Fruit fly (Drosophila melanogaster) whole organism, embryonic: ENCODE results near the gene CG34290.
A peak's percentile ranks its signal among the peaks of the same experiment; 100 is the strongest.

Experiments
- Bdp1 ChIP-seq: fragments of 200-800 bp; sonication (Bioruptor generic); optimal IDR thresholded peaks from 3 replicates; lab custom pipeline; 2016; ENCODE audit warnings: missing biosample characterization, missing genetic modification characterization
- Bteb2 ChIP-seq: fragments of 200-800 bp; sonication (Bioruptor generic); optimal IDR thresholded peaks from 2 replicates; lab custom pipeline; 2016; ENCODE audit warnings: missing biosample characterization, missing genetic modification characterization
- CG10543 ChIP-seq: fragments of 200-800 bp; sonication (Bioruptor generic); optimal IDR thresholded peaks from 3 replicates; lab custom pipeline; 2017; ENCODE audit warnings: missing biosample characterization, mild to moderate bottlenecking, missing genetic modification characterization, moderate library complexity
- CG12299 ChIP-seq: fragments of 200-800 bp; sonication (Bioruptor generic); optimal IDR thresholded peaks from 2 replicates; lab custom pipeline; 2018; ENCODE audit warnings: missing biosample characterization, mild to moderate bottlenecking, missing genetic modification characterization
- CG12391 ChIP-seq: fragments of 200-800 bp; sonication (Bioruptor generic); optimal IDR thresholded peaks from 3 replicates; lab custom pipeline; 2018; ENCODE audit warnings: missing biosample characterization, mild to moderate bottlenecking, missing genetic modification characterization, moderate library complexity
- CG12659 ChIP-seq: fragments of 200-800 bp; sonication (Bioruptor generic); optimal IDR thresholded peaks from 3 replicates; lab custom pipeline; 2017; ENCODE audit warnings: mild to moderate bottlenecking, missing biosample characterization, missing genetic modification reagents, missing genetic modification characterization
- CG13287 ChIP-seq: fragments of 200-800 bp; sonication (Bioruptor generic); IDR thresholded peaks from 2 replicates; pipeline ENCODE4 v1.3.6; 2022; ENCODE audit warnings: missing biosample characterization, missing genetic modification characterization; ENCODE audit not compliant: partially characterized antibody
- CG14710 ChIP-seq: fragments of 200-800 bp; sonication (Bioruptor generic); optimal IDR thresholded peaks from 3 replicates; lab custom pipeline; 2019; ENCODE audit warnings: missing biosample characterization, mild to moderate bottlenecking, missing genetic modification characterization, moderate library complexity
- CG14860 ChIP-seq: fragments of 200-800 bp; sonication (Bioruptor generic); IDR thresholded peaks from 3 replicates; pipeline ENCODE4 v1.3.6; 2022; ENCODE audit warnings: missing biosample characterization, missing genetic modification characterization; ENCODE audit not compliant: partially characterized antibody
- CG16813 ChIP-seq: fragments of 200-800 bp; sonication (Bioruptor generic); IDR thresholded peaks from 3 replicates; pipeline ENCODE4 v1.3.6; 2022; ENCODE audit warnings: missing biosample characterization, missing genetic modification characterization; ENCODE audit not compliant: partially characterized antibody
- CG17802 ChIP-seq: fragments of 200-800 bp; sonication (Bioruptor generic); optimal IDR thresholded peaks from 2 replicates; lab custom pipeline; 2018; ENCODE audit warnings: missing biosample characterization, mild to moderate bottlenecking, missing genetic modification characterization, moderate library complexity
- CG17829 ChIP-seq: fragments of 200-800 bp; optimal IDR thresholded peaks from 2 replicates; lab custom pipeline; 2019; ENCODE audit warnings: missing biosample characterization, mild to moderate bottlenecking, missing genetic modification characterization, moderate library complexity
- CG17912 ChIP-seq: fragments of 200-800 bp; sonication (Bioruptor generic); optimal IDR thresholded peaks from 2 replicates; lab custom pipeline; 2018; ENCODE audit warnings: missing biosample characterization, mild to moderate bottlenecking, missing genetic modification characterization
- CG1832 ChIP-seq: fragments of 200-800 bp; sonication (Bioruptor generic); optimal IDR thresholded peaks from 2 replicates; lab custom pipeline; 2017; ENCODE audit warnings: missing biosample characterization, mild to moderate bottlenecking, missing genetic modification characterization, inconsistent platforms
- CG30020 ChIP-seq: fragments of 200-800 bp; optimal IDR thresholded peaks from 2 replicates; lab custom pipeline; 2019; ENCODE audit warnings: missing biosample characterization, mild to moderate bottlenecking, missing genetic modification characterization, moderate library complexity
- CG31365 ChIP-seq: fragments of 200-800 bp; sonication (Bioruptor generic); optimal IDR thresholded peaks from 2 replicates; lab custom pipeline; 2018; ENCODE audit warnings: missing biosample characterization, mild to moderate bottlenecking, missing genetic modification characterization
- CG32767 ChIP-seq: fragments of 200-800 bp; sonication (Bioruptor generic); IDR thresholded peaks from 2 replicates; pipeline ENCODE4 v1.3.6; 2022; ENCODE audit warnings: missing biosample characterization, missing genetic modification characterization
- CG42726 ChIP-seq: fragments of 200-800 bp; sonication (Bioruptor generic); IDR thresholded peaks from 2 replicates; pipeline ENCODE4 v1.3.6; 2022; ENCODE audit warnings: missing biosample characterization, missing genetic modification characterization; ENCODE audit not compliant: partially characterized antibody
- CG4404 ChIP-seq: fragments of 200-800 bp; sonication (Bioruptor generic); IDR thresholded peaks from 2 replicates; pipeline ENCODE4 v1.3.6; 2022; ENCODE audit warnings: missing biosample characterization, missing genetic modification characterization
- CG5245 ChIP-seq: fragments of 200-800 bp; sonication (Bioruptor generic); optimal IDR thresholded peaks from 3 replicates; lab custom pipeline; 2016; ENCODE audit warnings: missing biosample characterization, missing genetic modification characterization
- CG6791 ChIP-seq: fragments of 200-800 bp; sonication (Bioruptor generic); IDR thresholded peaks from 3 replicates; pipeline ENCODE4 v1.3.6; 2022; ENCODE audit warnings: missing biosample characterization, missing genetic modification characterization; ENCODE audit not compliant: partially characterized antibody
- CG7963 ChIP-seq: fragments of 200-800 bp; sonication (Bioruptor generic); IDR thresholded peaks from 3 replicates; pipeline ENCODE4 v1.3.6; 2022; ENCODE audit warnings: missing biosample characterization, missing genetic modification characterization; ENCODE audit not compliant: partially characterized antibody
- CG8089 ChIP-seq: fragments of 200-800 bp; sonication (Bioruptor generic); optimal IDR thresholded peaks from 3 replicates; lab custom pipeline; 2016; ENCODE audit warnings: missing biosample characterization, missing genetic modification characterization
- CG8478 ChIP-seq: fragments of >200 bp; optimal IDR thresholded peaks from 2 replicates; lab custom pipeline; 2018
- Ets97D ChIP-seq: fragments of 200-800 bp; sonication (Bioruptor generic); optimal IDR thresholded peaks from 3 replicates; lab custom pipeline; 2016; ENCODE audit warnings: missing biosample characterization, missing genetic modification characterization
- Fer1 ChIP-seq: fragments of 200-800 bp; sonication (Bioruptor generic); optimal IDR thresholded peaks from 2 replicates; lab custom pipeline; 2017; ENCODE audit warnings: missing biosample characterization, mild to moderate bottlenecking, missing genetic modification characterization
- HLHmδ ChIP-seq: fragments of 200-800 bp; sonication (Bioruptor generic); optimal IDR thresholded peaks from 2 replicates; lab custom pipeline; 2018; ENCODE audit warnings: missing biosample characterization, mild to moderate bottlenecking, missing genetic modification characterization, moderate library complexity
- NK7.1 ChIP-seq: fragments of 200-800 bp; sonication (Bioruptor generic); optimal IDR thresholded peaks from 3 replicates; lab custom pipeline; 2016; ENCODE audit warnings: missing biosample characterization, missing genetic modification characterization
- Spps ChIP-seq: fragments of 200-800 bp; sonication (Bioruptor generic); optimal IDR thresholded peaks from 2 replicates; lab custom pipeline; 2018; ENCODE audit warnings: missing biosample characterization, mild to moderate bottlenecking, missing genetic modification characterization
- crc ChIP-seq: fragments of 200-800 bp; sonication (Bioruptor generic); optimal IDR thresholded peaks from 2 replicates; lab custom pipeline; 2016; ENCODE audit warnings: missing biosample characterization, missing genetic modification characterization
- dm ChIP-seq: fragments of 200-800 bp; sonication (Bioruptor generic); optimal IDR thresholded peaks from 3 replicates; lab custom pipeline; 2016; ENCODE audit warnings: missing biosample characterization, missing genetic modification characterization
- emc ChIP-seq: fragments of 200-800 bp; sonication (Bioruptor generic); optimal IDR thresholded peaks from 2 replicates; lab custom pipeline; 2016; ENCODE audit warnings: missing biosample characterization, missing genetic modification characterization
- ewg ChIP-seq: fragments of 200-800 bp; sonication (Bioruptor generic); optimal IDR thresholded peaks from 3 replicates; lab custom pipeline; 2017; ENCODE audit warnings: mild to moderate bottlenecking, missing biosample characterization, missing genetic modification reagents, missing genetic modification characterization
- exex ChIP-seq: fragments of 200-800 bp; sonication (Bioruptor generic); optimal IDR thresholded peaks from 4 replicates; lab custom pipeline; 2018; ENCODE audit warnings: missing biosample characterization, mild to moderate bottlenecking, missing genetic modification characterization, moderate library complexity
- fd102C ChIP-seq: fragments of 200-800 bp; sonication (Bioruptor generic); optimal IDR thresholded peaks from 2 replicates; lab custom pipeline; 2018; ENCODE audit warnings: missing biosample characterization, mild to moderate bottlenecking, missing genetic modification characterization, moderate library complexity
- gfzf ChIP-seq: fragments of 200-800 bp; sonication (Bioruptor generic); optimal IDR thresholded peaks from 2 replicates; lab custom pipeline; 2016; ENCODE audit warnings: missing biosample characterization, mild to moderate bottlenecking, missing genetic modification characterization, moderate library complexity
- hb ChIP-seq: fragments of 200-800 bp; sonication (Bioruptor generic); IDR thresholded peaks from 3 replicates; pipeline ENCODE4 v1.3.6; 2022; ENCODE audit warnings: missing biosample characterization, missing genetic modification characterization; ENCODE audit not compliant: partially characterized antibody
- her ChIP-seq: fragments of 200-800 bp; sonication (Bioruptor generic); optimal IDR thresholded peaks from 2 replicates; lab custom pipeline; 2016; ENCODE audit warnings: missing biosample characterization, missing genetic modification characterization
- inv ChIP-seq: fragments of 200-800 bp; sonication (Bioruptor generic); IDR thresholded peaks from 2 replicates; pipeline ENCODE4 v1.3.6; 2022; ENCODE audit warnings: missing biosample characterization, missing genetic modification characterization; ENCODE audit not compliant: partially characterized antibody
- knrl ChIP-seq: fragments of 200-800 bp; sonication (Bioruptor generic); IDR thresholded peaks from 3 replicates; pipeline ENCODE4 v1.3.6; 2022; ENCODE audit warnings: missing biosample characterization, missing genetic modification characterization; ENCODE audit not compliant: partially characterized antibody
- mam ChIP-seq: fragments of 200-800 bp; sonication (Bioruptor generic); optimal IDR thresholded peaks from 3 replicates; lab custom pipeline; 2016; ENCODE audit warnings: missing biosample characterization, missing genetic modification characterization
- mld ChIP-seq: fragments of 200-800 bp; sonication (Bioruptor generic); IDR thresholded peaks from 3 replicates; pipeline ENCODE4 v1.3.6; 2022; ENCODE audit warnings: missing biosample characterization, missing genetic modification characterization; ENCODE audit not compliant: partially characterized antibody
- row ChIP-seq: fragments of 200-800 bp; sonication (Bioruptor generic); IDR thresholded peaks from 3 replicates; pipeline ENCODE4 v1.3.6; 2022; ENCODE audit warnings: missing biosample characterization, missing genetic modification characterization
- seq ChIP-seq: fragments of 200-800 bp; sonication (Bioruptor generic); IDR thresholded peaks from 2 replicates; pipeline ENCODE4 v1.3.6; 2022; ENCODE audit warnings: missing biosample characterization, missing genetic modification characterization
- slou ChIP-seq: fragments of 200-800 bp; sonication (Bioruptor generic); optimal IDR thresholded peaks from 3 replicates; lab custom pipeline; 2016; ENCODE audit warnings: missing biosample characterization, missing genetic modification characterization
- trem ChIP-seq: fragments of 200-800 bp; optimal IDR thresholded peaks from 3 replicates; lab custom pipeline; 2019; ENCODE audit warnings: missing biosample characterization, mild to moderate bottlenecking, missing genetic modification characterization, moderate library complexity
- unc-4 ChIP-seq: fragments of 200-800 bp; sonication (Bioruptor generic); IDR thresholded peaks from 2 replicates; pipeline ENCODE4 v1.3.6; 2022; ENCODE audit warnings: missing biosample characterization, missing genetic modification characterization; ENCODE audit not compliant: partially characterized antibody
- unpg ChIP-seq: fragments of 200-800 bp; sonication (Bioruptor generic); optimal IDR thresholded peaks from 3 replicates; lab custom pipeline; 2018; ENCODE audit warnings: missing biosample characterization, mild to moderate bottlenecking, missing genetic modification characterization, moderate library complexity
- vfl ChIP-seq: fragments of 200-800 bp; sonication (Bioruptor generic); optimal IDR thresholded peaks from 2 replicates; lab custom pipeline; 2016; ENCODE audit warnings: missing biosample characterization, missing genetic modification characterization

CG34290 gene

dm6 chr3R:24320342-24320711 lies 30.7 kb upstream of the CG34290 start (continued):
- TF ChIP-seq exex = no peak
- TF ChIP-seq NK7.1 (GFP tag; lab: Kevin White, UChicago) = no peak
- peak; percentile 82 for TF ChIP-seq seq (GFP tag; lab: Robert Waterston, UW)
- TF ChIP-seq mam = no peak
- TF ChIP-seq CG30020 = no peak
- TF ChIP-seq Bteb2 (GFP tag; lab: Kevin White, UChicago) = no peak
- no peak for TF ChIP-seq Spps (tag; lab: Kevin White, UChicago)
- peak; percentile 52; the same call in 1 of the 2 replicates for TF ChIP-seq inv (GFP tag; lab: Robert Waterston, UW)
- TF ChIP-seq her (GFP tag; lab: Kevin White, UChicago) = peak; percentile 4
- TF ChIP-seq knrl = peak; percentile 63
- no peak for TF ChIP-seq crc (GFP tag; lab: Kevin White, UChicago)
- peak; percentile 39; the same call in 1 of the 2 replicates for TF ChIP-seq CG42726 (GFP tag; lab: Robert Waterston, UW)
- TF ChIP-seq fd102C (GFP tag; lab: Kevin White, UChicago) = no peak
- no peak for TF ChIP-seq CG8089 (GFP tag; lab: Kevin White, UChicago)
- peak; percentile 57 for TF ChIP-seq CG16813 (GFP tag; lab: Robert Waterston, UW)
- TF ChIP-seq HLHmδ (GFP tag; lab: Kevin White, UChicago) = peak; percentile 11
- peak; percentile 68 for TF ChIP-seq CG12299
- no peak for TF ChIP-seq CG17802 (tag; lab: Kevin White, UChicago)
- no peak for TF ChIP-seq CG5245
- 0 out of 2 replicates have a peak, but pooled peaks have one; percentile 24 for TF ChIP-seq CG32767 (GFP tag; lab: Robert Waterston, UW)
- no peak for TF ChIP-seq CG31365 (tag; lab: Kevin White, UChicago)
- peak; percentile 16; the same call in 1 of the 3 replicates for TF ChIP-seq row (GFP tag; lab: Robert Waterston, UW)
- TF ChIP-seq CG1832 (GFP tag; lab: Kevin White, UChicago) = peak; percentile 66
- peak; percentile 37 for TF ChIP-seq Ets97D (GFP tag; lab: Kevin White, UChicago)
- peak; percentile 63 for TF ChIP-seq unc-4
- TF ChIP-seq CG6791 (GFP tag; lab: Robert Waterston, UW) = peak; percentile 81
- peak; percentile 28 for TF ChIP-seq dm (GFP tag; lab: Kevin White, UChicago)
- TF ChIP-seq CG14710 (tag; lab: Kevin White, UChicago) = peak; percentile 38
- no peak for TF ChIP-seq unpg (GFP tag; lab: Kevin White, UChicago)
- TF ChIP-seq hb (GFP tag; lab: Robert Waterston, UW) = peak; percentile 59; the same call in 1 of the 3 replicates
- no peak for TF ChIP-seq Fer1
- TF ChIP-seq gfzf = peak; percentile 13
- TF ChIP-seq ewg = peak; percentile 99
- peak; percentile 14 for TF ChIP-seq trem (tag; lab: Kevin White, UChicago)
- no peak for TF ChIP-seq vfl
- no peak for TF ChIP-seq Bdp1 (GFP tag; lab: Kevin White, UChicago)
- TF ChIP-seq mld (GFP tag; lab: Robert Waterston, UW) = peak; percentile 62; the same call in 2 of the 3 replicates
- TF ChIP-seq CG17912 = peak; percentile 25
- peak; percentile 88 for TF ChIP-seq CG8478 (lab: Kevin White, UChicago)
- no peak for TF ChIP-seq slou (GFP tag; lab: Kevin White, UChicago)
- TF ChIP-seq CG7963 = peak; percentile 46; the same call in 1 of the 3 replicates
- TF ChIP-seq CG12659 (GFP tag; lab: Kevin White, UChicago) = peak; percentile 73
- TF ChIP-seq CG14860 (GFP tag; lab: Robert Waterston, UW) = peak; percentile 11; the same call in 1 of the 3 replicates
- no peak for TF ChIP-seq emc (GFP tag; lab: Kevin White, UChicago)
- peak; percentile 28 for TF ChIP-seq CG17829 (tag; lab: Kevin White, UChicago)
- peak; percentile 79 for TF ChIP-seq CG12391 (tag; lab: Kevin White, UChicago)
- no peak for TF ChIP-seq CG10543 (GFP tag; lab: Kevin White, UChicago)
- TF ChIP-seq CG4404 (GFP tag; lab: Robert Waterston, UW) = no peak
- TF ChIP-seq CG13287 (GFP tag; lab: Robert Waterston, UW) = peak; percentile 79
